Worm (Caenorhabditis elegans): ENCODE measurements around the gene hgap-2.

hgap-2 gene

DNA sequence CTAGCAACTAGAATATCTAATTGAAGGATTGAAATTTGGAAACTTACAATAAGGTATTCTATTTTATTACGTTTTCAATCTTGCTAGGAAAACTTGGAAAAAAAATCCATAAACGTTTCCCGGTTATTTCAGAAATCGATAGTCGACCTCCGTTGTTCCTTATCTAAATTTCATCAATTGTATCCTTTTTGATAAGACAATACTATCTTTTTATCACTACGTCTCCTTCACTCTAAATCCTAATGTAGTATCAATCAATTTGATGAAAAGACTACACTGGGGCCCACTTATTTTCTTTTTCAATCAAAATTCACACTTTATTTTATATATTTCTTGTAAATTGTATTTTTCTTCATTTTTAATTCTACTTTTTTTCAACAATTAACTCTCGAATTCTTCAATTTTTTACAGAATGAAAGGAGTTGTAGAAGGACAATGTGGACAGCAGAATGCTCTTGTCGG lies 19.7 kb upstream of the hgap-2 start, which contains the start of gene prx-5:
TSS of gene prx-5 (plus strand) at position 412 of the 462 bp plus-strand sequence.
- TF ChIP-seq elt-2 (tag; optimal IDR thresholded peaks at IDR 0.05) (peak; percentile 16), lin-35 (GFP tag; optimal IDR thresholded peaks at IDR 0.05) (peak in 1 of 2 experiments; percentile 7), elt-3 (tag; optimal IDR thresholded peaks at IDR 0.05) (peak in 1 of 6 experiments; percentile 67), lin-15B (tag; optimal IDR thresholded peaks at IDR 0.05) (no peak), nhr-90 (tag; optimal IDR thresholded peaks at IDR 0.05; ENCODE audit: poor library complexity) (no peak), grh-1 (GFP tag; IDR thresholded peaks at IDR 0.05) (no peak)

DNA sequence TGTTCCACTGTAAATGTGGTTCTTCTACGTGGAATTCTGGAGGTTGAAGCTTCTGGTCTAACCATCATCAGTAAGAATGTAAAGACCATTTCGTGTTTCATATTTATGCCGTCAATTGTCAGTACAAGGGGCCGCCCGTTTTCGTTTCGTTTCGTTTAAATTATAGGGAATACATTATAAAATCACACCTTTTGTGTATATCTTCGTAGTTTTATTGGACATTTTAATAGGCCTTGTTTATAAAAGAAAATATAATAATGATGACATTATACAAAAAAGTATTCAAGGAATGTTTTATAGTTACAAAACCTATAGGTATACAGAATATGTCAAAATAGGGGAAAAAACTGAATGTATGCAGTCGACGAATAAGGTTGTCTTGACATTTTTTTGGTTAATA lies 19.0 kb upstream of the hgap-2 start, which contains the start of gene ceh-7:
TSS of gene ceh-7 (minus strand) at position 101 of the 400 bp plus-strand sequence.
- TF ChIP-seq irx-1 (tag; optimal IDR thresholded peaks at IDR 0.05) (no peak), pqm-1 (tag; optimal IDR thresholded peaks at IDR 0.05) (no peak), hpl-2 (GFP tag; optimal IDR thresholded peaks at IDR 0.05) (no peak), C16A3.4 (tag; optimal IDR thresholded peaks at IDR 0.05) (no peak), mep-1 (tag; optimal IDR thresholded peaks at IDR 0.05) (no peak), ets-5 (GFP tag; IDR thresholded peaks at IDR 0.05) (no peak), unc-130 (tag; optimal IDR thresholded peaks at IDR 0.05) (no peak), ces-1 (GFP tag; optimal IDR thresholded peaks at IDR 0.05) (no peak), egl-13 (tag; optimal IDR thresholded peaks at IDR 0.05) (no peak), snu-23 (GFP tag; optimal IDR thresholded peaks at IDR 0.05) (no peak), efl-1 (optimal IDR thresholded peaks at IDR 0.05) (no peak), efl-1 (GFP tag; optimal IDR thresholded peaks at IDR 0.05 in 1 of 2) (no peak), C04F5.9 (tag; optimal IDR thresholded peaks at IDR 0.05) (no peak), nhr-11 (tag; optimal IDR thresholded peaks at IDR 0.05) (no peak), lir-3 (tag; optimal IDR thresholded peaks at IDR 0.05; ENCODE audit: poor library complexity) (no peak), F16B12.6 (tag; optimal IDR thresholded peaks at IDR 0.05) (no peak), nhr-12 (tag; optimal IDR thresholded peaks at IDR 0.05) (no peak)

DNA sequence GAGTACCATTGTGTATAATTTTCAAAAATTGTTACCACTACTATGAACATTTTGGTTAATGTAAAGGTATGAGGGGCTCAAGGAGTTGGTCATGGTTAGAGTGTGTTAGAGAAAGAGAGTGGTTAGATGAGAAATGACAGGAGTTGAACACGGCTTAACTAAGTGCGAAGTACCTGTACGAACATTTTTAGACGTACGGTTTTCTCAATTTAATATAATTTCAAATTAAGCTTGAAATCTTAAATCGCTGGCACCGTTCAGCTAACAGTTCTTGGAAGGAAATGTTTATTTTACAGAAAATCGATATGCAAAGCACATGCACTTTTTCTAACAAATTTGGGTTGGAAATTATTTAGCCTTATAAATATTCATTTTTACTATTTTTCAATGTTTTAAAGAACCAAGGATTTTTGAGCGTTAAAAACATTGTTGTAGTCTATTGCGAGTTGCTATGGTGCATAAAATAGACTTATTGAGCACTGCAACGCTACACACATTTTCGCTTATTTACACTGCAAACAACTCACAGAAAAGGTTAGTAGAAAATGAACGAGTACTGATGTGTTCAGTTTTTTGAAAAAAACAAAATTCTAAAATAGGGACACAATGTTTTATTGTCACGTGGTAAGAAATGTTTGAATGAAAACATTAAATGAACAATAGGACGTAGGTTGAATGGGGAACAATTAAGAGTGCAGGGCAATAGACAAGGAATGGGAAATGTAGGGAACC lies 17.1 kb upstream of the hgap-2 start, which contains the start of gene sphk-1:
TSS of gene sphk-1 (minus strand) at position 51 of the 732 bp plus-strand sequence.
- TF ChIP-seq nhr-84 (tag; optimal IDR thresholded peaks at IDR 0.05) (no peak), skn-1 (tag; optimal IDR thresholded peaks at IDR 0.05) (no peak), ceh-90 (tag; optimal IDR thresholded peaks at IDR 0.05) (no peak), ceh-8 (GFP tag; optimal IDR thresholded peaks at IDR 0.05) (no peak), ama-1 (optimal IDR thresholded peaks at IDR 0.05) (no peak), fkh-10 (GFP tag; optimal IDR thresholded peaks at IDR 0.05) (no peak), unc-62 (GFP tag; optimal IDR thresholded peaks at IDR 0.05) (no peak), isw-1 (GFP tag; IDR thresholded peaks at IDR 0.05) (no peak), nhr-85 (tag) (no peak), swsn-7 (tag; optimal IDR thresholded peaks at IDR 0.05) (no peak), lin-39 (tag; optimal IDR thresholded peaks at IDR 0.05) (no peak), C04F5.9 (tag; optimal IDR thresholded peaks at IDR 0.05) (no peak), ceh-82 (tag; optimal IDR thresholded peaks at IDR 0.05) (no peak), efl-3 (GFP tag; optimal IDR thresholded peaks at IDR 0.05) (no peak), blmp-1 (tag; optimal IDR thresholded peaks at IDR 0.05) (no peak)

- peak; percentile 3 for TF ChIP-seq mep-1 (tag; optimal IDR thresholded peaks at IDR 0.05)
- no peak for TF ChIP-seq C04F5.9 (tag; optimal IDR thresholded peaks at IDR 0.05)
- TF ChIP-seq F16B12.6 (tag; optimal IDR thresholded peaks at IDR 0.05) = peak; percentile 63
- peak in 1 of 2 experiments; percentile 6 for TF ChIP-seq efl-1 (optimal IDR thresholded peaks at IDR 0.05)
- no peak for TF ChIP-seq efl-1 (GFP tag; optimal IDR thresholded peaks at IDR 0.05 in 1 of 2)
- peak; percentile 67 to 81 for TF ChIP-seq lsy-2 (tag; optimal IDR thresholded peaks at IDR 0.05)
- peak in 1 of 3 experiments; percentile 20 for TF ChIP-seq dpl-1 (GFP tag; optimal IDR thresholded peaks at IDR 0.05)
These were observed 16.3 kb upstream of the hgap-2 start for ce11 chrII:8701059-8701458.
